Worm (Caenorhabditis elegans) whole organism, midembryonic: ENCODE measurements around the gene AH6.3.

Experiments used
- T22C8.4 ChIP-seq: fragments of 200-800 bp; sonication (Bioruptor generic); IDR thresholded peaks from 2 replicates; pipeline ENCODE4 v1.3.6; 2022; ENCODE audit warnings: missing genetic modification characterization, missing compliant biosample characterization
- cog-1 ChIP-seq: sonication (generic microtip); optimal IDR thresholded peaks from 2 replicates; lab custom pipeline; 2016; ENCODE audit warnings: missing genetic modification characterization, missing compliant biosample characterization
- ref-1 ChIP-seq: fragments of 200-800 bp; sonication (Bioruptor generic); conservative IDR thresholded peaks from 2 replicates; pipeline ENCODE4 v1.3.6; 2022; ENCODE audit warnings: missing genetic modification reagents, missing genetic modification characterization, missing compliant biosample characterization
- tab-1 ChIP-seq: fragments of 200-800 bp; sonication (Bioruptor generic); IDR thresholded peaks from 2 replicates; pipeline ENCODE4 v1.3.6; 2022; ENCODE audit warnings: missing genetic modification characterization, missing compliant biosample characterization
- ztf-29 ChIP-seq: fragments of 200-800 bp; sonication (Bioruptor generic); IDR thresholded peaks from 2 replicates; pipeline ENCODE4 v1.3.6; 2022; ENCODE audit warnings: missing genetic modification reagents, missing genetic modification characterization, missing compliant biosample characterization

ce11 chrII:9489922-9490321, 28.9 kb upstream of the AH6.3 start:
- TF ChIP-seq ztf-29 = no peak
- no peak for TF ChIP-seq cog-1 (tag; lab: Kevin White, UChicago)
- TF ChIP-seq tab-1 (GFP tag; lab: Robert Waterston, UW) = no peak
- no peak for TF ChIP-seq ref-1 (GFP tag; lab: Robert Waterston, UW)
- TF ChIP-seq T22C8.4 (GFP tag; lab: Robert Waterston, UW) = no peak
